Worm (Caenorhabditis elegans) whole organism, late embryonic: ENCODE results near the gene his-59.

Experiments used
- ceh-2 ChIP-seq: sonication (generic microtip); optimal IDR thresholded peaks from 2 replicates; lab custom pipeline; 2016; ENCODE audit warnings: missing genotype, missing genetic modification characterization, missing compliant biosample characterization
- ceh-48 ChIP-seq: sonication (generic microtip); optimal IDR thresholded peaks from 2 replicates; lab custom pipeline; 2016; ENCODE audit warnings: missing genetic modification characterization, inconsistent platforms, missing compliant biosample characterization
- ceh-9 ChIP-seq: sonication (generic microtip); optimal IDR thresholded peaks from 2 replicates; lab custom pipeline; 2016; ENCODE audit warnings: mild to moderate bottlenecking, missing genetic modification characterization, inconsistent platforms, missing compliant biosample characterization
- nhr-11 ChIP-seq: fragments of 150-350 bp; optimal IDR thresholded peaks from 2 replicates; lab custom pipeline; 2014; ENCODE audit warnings: missing biosample characterization, missing genetic modification characterization
- rnt-1 ChIP-seq: sonication (generic microtip); optimal IDR thresholded peaks from 2 replicates; lab custom pipeline; 2016; ENCODE audit warnings: missing genetic modification characterization, missing compliant biosample characterization
- tbx-2 ChIP-seq: sonication (generic microtip); optimal IDR thresholded peaks from 2 replicates; lab custom pipeline; 2016; ENCODE audit warnings: missing genetic modification characterization, missing compliant biosample characterization

ce11 chrIV:7473159-7473649 lies 14.8 kb upstream of the his-59 start, which contains the start of the genes plk-3 and F55G1.6:
- TF ChIP-seq rnt-1 (tag; lab: Kevin White, UChicago) (no peak), tbx-2 (tag; lab: Kevin White, UChicago) (no peak), nhr-11 (tag; lab: Kevin White, UChicago) (no peak), ceh-2 (tag; lab: Kevin White, UChicago) (no peak), ceh-48 (tag; lab: Kevin White, UChicago) (no peak), ceh-9 (tag; lab: Kevin White, UChicago) (no peak)
